Worm (Caenorhabditis elegans) whole organism, L4 larva: ENCODE data around the gene metl-18.

Experiments
- F37D6.2 ChIP-seq: sonication (generic microtip); optimal IDR thresholded peaks from 2 replicates; lab custom pipeline; 2016; ENCODE audit warnings: mild to moderate bottlenecking, missing genetic modification characterization, missing compliant biosample characterization
- F44E2.7 ChIP-seq: fragments of 200-800 bp; sonication (Bioruptor generic); IDR thresholded peaks from 2 replicates; pipeline ENCODE4 v2.1.2; 2022; ENCODE audit warnings: missing genetic modification characterization, missing compliant biosample characterization
- T20F7.1 ChIP-seq: fragments of 200-800 bp; sonication (Bioruptor generic); optimal IDR thresholded peaks from 2 replicates; lab custom pipeline; 2018; ENCODE audit warnings: mild to moderate bottlenecking, missing genetic modification characterization, missing compliant biosample characterization
- T26A8.4 ChIP-seq: fragments of 200-800 bp; sonication (Bioruptor generic); IDR thresholded peaks from 2 replicates; pipeline ENCODE4 v1.3.6; 2022; ENCODE audit warnings: missing genetic modification characterization, missing compliant biosample characterization
- Y105C5A.15 ChIP-seq: fragments of 200-800 bp; sonication (Bioruptor generic); IDR thresholded peaks from 2 replicates; pipeline ENCODE4 v1.3.6; 2022; ENCODE audit warnings: missing genetic modification characterization, missing compliant biosample characterization
- Y75B8A.6 ChIP-seq: fragments of 200-800 bp; sonication (Bioruptor generic); IDR thresholded peaks from 2 replicates; pipeline ENCODE4 v1.3.6; 2022; ENCODE audit warnings: missing genetic modification reagents, missing genetic modification characterization, missing compliant biosample characterization
- aha-1 ChIP-seq: fragments of 150-350 bp; peaks from one replicate; lab custom pipeline; 2014; ENCODE audit warnings: missing biosample characterization, missing genetic modification characterization
- aly-2 ChIP-seq: sonication (generic microtip); optimal IDR thresholded peaks from 2 replicates; lab custom pipeline; 2018; ENCODE audit warnings: missing biosample characterization, missing genetic modification characterization
- arid-1 ChIP-seq: fragments of 200-800 bp; sonication (Bioruptor generic); conservative IDR thresholded peaks from 2 replicates; pipeline ENCODE4 v1.3.6; 2022; ENCODE audit warnings: missing genetic modification reagents, missing genetic modification characterization, missing compliant biosample characterization
- attf-4 ChIP-seq: sonication (generic microtip); optimal IDR thresholded peaks from 3 replicates; lab custom pipeline; 2017; ENCODE audit warnings: missing biosample characterization, missing genetic modification characterization
- ceh-20 ChIP-seq: fragments of 200-800 bp; sonication (Bioruptor generic); IDR thresholded peaks from 2 replicates; pipeline ENCODE4 v1.3.6; 2022; ENCODE audit warnings: missing genetic modification reagents, missing genetic modification characterization, missing compliant biosample characterization
- ceh-62 ChIP-seq: sonication (generic microtip); optimal IDR thresholded peaks from 2 replicates; lab custom pipeline; 2017; ENCODE audit warnings: missing biosample characterization, missing genetic modification characterization
- ctbp-1 ChIP-seq: fragments of 200-800 bp; sonication (Bioruptor generic); IDR thresholded peaks from 2 replicates; pipeline ENCODE4 v1.3.6; 2022; ENCODE audit warnings: missing genetic modification reagents, missing genetic modification characterization, missing compliant biosample characterization
- daf-16 ChIP-seq, 3 experiments: sonication (generic microtip); optimal IDR thresholded peaks; 2 replicates each; lab custom pipeline; 2016 to 2017; ENCODE audit warnings: missing genetic modification characterization in 3 of 3, missing genetic modification reagents in 3 of 3, mild to moderate bottlenecking in 2 of 3, missing compliant biosample characterization in 2 of 3, missing biosample characterization in 1 of 3, moderate library complexity in 1 of 3
- dmd-6 ChIP-seq: fragments of 200-800 bp; sonication (Bioruptor generic); IDR thresholded peaks from 2 replicates; pipeline ENCODE4 v1.3.6; 2022; ENCODE audit warnings: missing genetic modification reagents, missing genetic modification characterization, missing compliant biosample characterization
- dpl-1 ChIP-seq: fragments of 150-350 bp; optimal IDR thresholded peaks from 2 replicates; lab custom pipeline; 2014; ENCODE audit warnings: missing biosample characterization, missing genetic modification reagents, missing genetic modification characterization
- dve-1 ChIP-seq: sonication (generic microtip); optimal IDR thresholded peaks from 2 replicates; lab custom pipeline; 2017; ENCODE audit warnings: antibody characterized with exemption, mild to moderate bottlenecking, missing genetic modification characterization, missing compliant biosample characterization; ENCODE audit not compliant: insufficient read depth
- fkh-10 ChIP-seq: fragments of 150-350 bp; optimal IDR thresholded peaks from 2 replicates; lab custom pipeline; 2014; ENCODE audit warnings: missing biosample characterization, missing genetic modification reagents, missing genetic modification characterization
- gei-8 ChIP-seq: fragments of 200-800 bp; sonication (Bioruptor generic); optimal IDR thresholded peaks from 2 replicates; lab custom pipeline; 2018; ENCODE audit warnings: mild to moderate bottlenecking, missing genetic modification characterization, missing compliant biosample characterization
- hlh-11 ChIP-seq: fragments of 200-800 bp; sonication (Bioruptor generic); optimal IDR thresholded peaks from 2 replicates; lab custom pipeline; 2018; ENCODE audit warnings: mild to moderate bottlenecking, missing genetic modification characterization, missing compliant biosample characterization
- hmg-1.1 ChIP-seq: fragments of 200-800 bp; sonication (Bioruptor generic); IDR thresholded peaks from 2 replicates; pipeline ENCODE4 v1.3.6; 2022; ENCODE audit warnings: missing genetic modification reagents, missing genetic modification characterization, missing compliant biosample characterization
- lin-13 ChIP-seq: fragments of 150-350 bp; optimal IDR thresholded peaks from 2 replicates; lab custom pipeline; 2014; ENCODE audit warnings: missing biosample characterization, missing genetic modification reagents, missing genetic modification characterization
- lsy-2 ChIP-seq, 2 experiments: fragments of 150-350 bp in 1 of 2; sonication (generic microtip) in 1 of 2; optimal IDR thresholded peaks; 2 replicates each; lab custom pipeline; 2014 to 2017; ENCODE audit warnings: missing biosample characterization in 2 of 2, missing genetic modification characterization in 2 of 2
- madf-9 ChIP-seq: fragments of 200-800 bp; sonication (Bioruptor generic); conservative IDR thresholded peaks from 2 replicates; pipeline ENCODE4 v1.3.6; 2022; ENCODE audit warnings: missing genetic modification reagents, missing genetic modification characterization, missing compliant biosample characterization
- mdt-29 ChIP-seq: fragments of 200-800 bp; sonication (Bioruptor generic); IDR thresholded peaks from 2 replicates; pipeline ENCODE4 v1.3.6; 2022; ENCODE audit warnings: missing genetic modification reagents, missing genetic modification characterization, missing compliant biosample characterization
- mes-2 ChIP-seq: sonication (generic microtip); optimal IDR thresholded peaks from 2 replicates; lab custom pipeline; 2016; ENCODE audit warnings: missing genotype, mild to moderate bottlenecking, missing genetic modification characterization, missing compliant biosample characterization; ENCODE audit not compliant: poor library complexity, severe bottlenecking
- mxl-3 ChIP-seq: fragments of 200-800 bp; sonication (Bioruptor generic); optimal IDR thresholded peaks from 2 replicates; lab custom pipeline; 2018; ENCODE audit warnings: mild to moderate bottlenecking, missing genetic modification characterization, missing compliant biosample characterization
- nhr-111 ChIP-seq: fragments of 200-800 bp; sonication (Bioruptor generic); optimal IDR thresholded peaks from 2 replicates; lab custom pipeline; 2018; ENCODE audit warnings: mild to moderate bottlenecking, missing genetic modification characterization, missing compliant biosample characterization
- nhr-25 ChIP-seq: sonication (generic microtip); optimal IDR thresholded peaks from 2 replicates; lab custom pipeline; 2017; ENCODE audit warnings: missing genetic modification characterization, mild to moderate bottlenecking, missing compliant biosample characterization, antibody characterized with exemption, moderate library complexity, borderline replicate concordance; ENCODE audit not compliant: insufficient read depth
- nhr-28 ChIP-seq: fragments of 150-350 bp; optimal IDR thresholded peaks from 2 replicates; lab custom pipeline; 2014; ENCODE audit warnings: missing biosample characterization, missing genetic modification characterization
- nhr-48 ChIP-seq: sonication (generic microtip); optimal IDR thresholded peaks from 2 replicates; lab custom pipeline; 2016; ENCODE audit warnings: mild to moderate bottlenecking, missing genetic modification characterization, missing compliant biosample characterization
- nhr-76 ChIP-seq: fragments of 150-350 bp; optimal IDR thresholded peaks from 2 replicates; lab custom pipeline; 2014; ENCODE audit warnings: missing biosample characterization, missing genetic modification characterization
- pqm-1 ChIP-seq: sonication (generic microtip); optimal IDR thresholded peaks from 2 replicates; lab custom pipeline; 2017; ENCODE audit warnings: missing biosample characterization, missing genetic modification characterization
- sdz-12 ChIP-seq: fragments of 200-800 bp; sonication (Bioruptor generic); optimal IDR thresholded peaks from 2 replicates; lab custom pipeline; 2018; ENCODE audit warnings: mild to moderate bottlenecking, missing genetic modification characterization, missing compliant biosample characterization
- skn-1 ChIP-seq: fragments of 150-350 bp; optimal IDR thresholded peaks from 2 replicates; lab custom pipeline; 2014; ENCODE audit warnings: missing biosample characterization, missing genetic modification characterization
- snpc-4 ChIP-seq: fragments of 150-350 bp; optimal IDR thresholded peaks from 2 replicates; lab custom pipeline; 2014; ENCODE audit warnings: missing biosample characterization, missing genetic modification characterization
- spr-3 ChIP-seq: fragments of 200-800 bp; sonication (Bioruptor generic); optimal IDR thresholded peaks from 2 replicates; lab custom pipeline; 2018; ENCODE audit warnings: mild to moderate bottlenecking, missing genetic modification characterization, missing compliant biosample characterization
- tra-1 ChIP-seq: fragments of 200-800 bp; sonication (Bioruptor generic); IDR thresholded peaks from 2 replicates; pipeline ENCODE4 v1.3.6; 2022; ENCODE audit warnings: missing genetic modification reagents, missing genetic modification characterization, missing compliant biosample characterization
- vab-7 ChIP-seq: fragments of 200-800 bp; sonication (Bioruptor generic); IDR thresholded peaks from 2 replicates; pipeline ENCODE4 v1.3.6; 2022; ENCODE audit warnings: missing genetic modification reagents, missing genetic modification characterization, missing compliant biosample characterization
- zag-1 ChIP-seq: fragments of 150-350 bp; optimal IDR thresholded peaks from 2 replicates; lab custom pipeline; 2014; ENCODE audit warnings: missing biosample characterization, missing genetic modification characterization
- zfp-2 ChIP-seq: sonication (generic microtip); optimal IDR thresholded peaks from 2 replicates; lab custom pipeline; 2016; ENCODE audit warnings: mild to moderate bottlenecking, missing genetic modification characterization, missing compliant biosample characterization
- zip-11 ChIP-seq: fragments of 200-800 bp; sonication (Bioruptor generic); IDR thresholded peaks from 2 replicates; pipeline ENCODE4 v1.3.6; 2022; ENCODE audit warnings: missing genetic modification characterization, missing compliant biosample characterization

metl-18 gene

DNA sequence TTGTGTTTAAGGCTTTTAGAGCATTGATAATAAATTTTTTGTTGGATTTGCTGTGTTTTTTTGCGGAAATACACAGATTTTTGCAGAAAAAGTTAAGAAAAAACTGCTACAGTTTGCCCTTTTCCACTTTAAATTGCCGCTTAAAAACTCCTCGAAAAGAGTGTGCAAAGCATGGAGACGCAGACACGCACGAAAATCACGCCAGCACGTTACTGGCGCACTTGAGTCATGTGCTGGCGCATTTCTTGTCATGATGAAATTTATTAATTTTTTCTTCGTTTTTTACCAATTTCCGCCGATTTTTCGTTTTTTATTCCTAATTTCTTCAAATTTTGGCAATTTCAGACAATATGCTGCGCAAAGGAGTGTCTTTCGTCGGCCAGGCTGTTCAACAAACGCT, 34.5 kb downstream of the metl-18 start, which contains the start of gene C34C12.8 (continued):
- TF ChIP-seq mes-2 (tag; lab: Kevin White, UChicago) (peak; percentile 95), snpc-4 (tag; lab: Kevin White, UChicago) (no peak), madf-9 (GFP tag; lab: Robert Waterston, UW) (peak; percentile 87), sdz-12 (no peak), vab-7 (peak; percentile 45; the same call in 1 of the 2 replicates), nhr-111 (no peak)
- TF ChIP-seq, all 104 proteins: peak for 68

DNA sequence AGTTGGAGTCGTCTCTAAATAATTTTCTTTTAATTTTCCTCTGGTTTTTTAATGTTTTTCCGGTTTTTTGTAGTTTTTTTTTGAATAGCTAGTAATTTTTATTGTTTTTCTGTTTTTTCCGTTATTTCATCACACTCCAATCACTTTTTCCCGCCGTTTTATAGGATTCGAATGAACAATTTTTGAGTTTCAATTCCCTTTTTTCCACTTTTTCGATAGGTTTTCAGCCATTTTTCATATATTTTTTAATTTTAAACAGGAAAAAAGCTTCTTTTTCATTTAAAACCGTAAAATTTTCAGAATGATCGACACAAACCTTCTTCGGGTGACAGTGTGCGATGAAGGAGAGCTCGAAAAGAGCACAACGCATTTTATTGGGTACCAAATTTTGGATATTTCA, 35.9 kb downstream of the metl-18 start, which contains the start of gene pph-6:
pph-6 (plus strand) TSS at position 301 of the 400 bp plus-strand sequence.
- no peak for TF ChIP-seq aly-2
- no peak for TF ChIP-seq nhr-25
- TF ChIP-seq Y105C5A.15 (GFP tag; lab: Robert Waterston, UW): no peak
- no peak for TF ChIP-seq nhr-76 (tag; lab: Kevin White, UChicago)
- TF ChIP-seq zag-1: no peak
- no peak for TF ChIP-seq dmd-6 (GFP tag; lab: Robert Waterston, UW)
- no peak for TF ChIP-seq arid-1
- no peak for TF ChIP-seq mxl-3

DNA sequence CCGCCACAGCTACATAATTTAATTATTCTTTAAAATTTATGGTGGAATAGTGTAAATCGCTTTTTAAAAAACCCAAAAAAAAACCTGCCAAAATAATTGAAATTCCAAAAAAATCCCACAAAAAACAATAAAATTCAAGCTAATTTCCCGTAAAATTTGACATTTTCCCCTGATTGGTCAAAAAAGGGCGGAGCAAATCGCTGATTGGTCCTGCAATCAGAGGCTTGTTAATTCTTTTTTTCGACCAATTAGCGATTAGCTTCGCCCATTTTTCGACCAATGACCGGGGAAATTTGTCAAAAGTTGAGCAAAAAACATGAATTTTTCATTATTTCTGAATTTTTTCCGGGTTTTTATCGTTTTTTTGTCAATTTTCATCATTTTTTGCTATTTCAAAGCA, 41.5 kb downstream of the metl-18 start:
- TF ChIP-seq mdt-29 (GFP tag; lab: Robert Waterston, UW): no peak
- no peak for TF ChIP-seq tra-1 (GFP tag; lab: Robert Waterston, UW)
- no peak for TF ChIP-seq lin-13
- no peak for TF ChIP-seq pqm-1 (tag; lab: Kevin White, UChicago)
- TF ChIP-seq F44E2.7 (GFP tag; lab: Robert Waterston, UW): no peak
- TF ChIP-seq F37D6.2 (tag; lab: Kevin White, UChicago): no peak
- TF ChIP-seq ceh-20 (GFP tag; lab: Robert Waterston, UW): no peak
- TF ChIP-seq zip-11: no peak
- no peak for TF ChIP-seq T26A8.4 (GFP tag; lab: Robert Waterston, UW)
- no peak for TF ChIP-seq ctbp-1 (GFP tag; lab: Robert Waterston, UW)
- TF ChIP-seq hmg-1.1: no peak
- no peak for TF ChIP-seq nhr-48
- TF ChIP-seq attf-4 (tag; lab: Kevin White, UChicago): no peak
- TF ChIP-seq dpl-1 (GFP tag; lab: Kevin White, UChicago): no peak
- no peak for TF ChIP-seq T20F7.1 (GFP tag; lab: Kevin White, UChicago)
- TF ChIP-seq ceh-62 (tag; lab: Kevin White, UChicago): no peak
- no peak for TF ChIP-seq vab-7
- no peak for TF ChIP-seq zfp-2 (tag; lab: Kevin White, UChicago)
- TF ChIP-seq, all 104 proteins: peak for 0

DNA sequence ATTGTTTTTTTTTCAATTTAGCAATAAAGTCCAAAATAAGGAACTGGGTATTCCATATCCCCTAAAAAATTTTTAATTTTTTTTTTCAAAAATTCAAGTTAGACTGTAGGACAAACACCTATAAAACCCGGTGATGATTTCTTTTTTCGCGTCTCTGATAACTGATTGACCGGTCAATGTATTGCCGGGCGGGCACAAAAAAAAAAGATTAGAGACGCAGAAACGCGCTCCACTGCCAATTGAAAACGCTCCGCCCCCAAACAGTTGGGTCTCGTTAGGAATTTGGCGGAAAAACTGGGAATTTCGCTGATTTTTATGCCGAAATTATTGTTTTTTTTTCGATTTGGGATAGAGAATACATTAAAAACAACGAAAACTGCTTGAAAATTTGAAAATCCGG, 42.8 kb downstream of the metl-18 start:
- TF ChIP-seq spr-3 (no peak), hlh-11 (tag; lab: Kevin White, UChicago) (peak; percentile 33), pqm-1 (tag; lab: Kevin White, UChicago) (peak; percentile 30), snpc-4 (tag; lab: Kevin White, UChicago) (no peak), skn-1 (tag; lab: Kevin White, UChicago) (no peak), nhr-111 (no peak), gei-8 (no peak), dpl-1 (GFP tag; lab: Kevin White, UChicago) (no peak), dve-1 (tag; lab: Kevin White, UChicago) (peak; percentile 5), daf-16 (GFP tag; optimal IDR thresholded peaks at IDR 0.05; lab: Kevin White, UChicago) (no peak), daf-16 (tag; optimal IDR thresholded peaks at IDR 0.05; lab: Kevin White, UChicago) (no peak), aha-1 (tag; lab: Kevin White, UChicago) (peak; percentile 62), lsy-2 (tag; optimal IDR thresholded peaks at IDR 0.05; lab: Kevin White, UChicago) (no peak), dmd-6 (GFP tag; lab: Robert Waterston, UW) (peak; percentile 20; the same call in 1 of the 2 replicates), fkh-10 (GFP tag; lab: Kevin White, UChicago) (no peak), nhr-28 (tag; lab: Kevin White, UChicago) (peak; percentile 36), Y75B8A.6 (GFP tag; lab: Robert Waterston, UW) (no peak)
